Fruit fly (Drosophila melanogaster): ENCODE data around the gene CG18814.

Gene CG18814

dm6 chr3L:16419059-16419773 is 49.6 kb downstream of the CG18814 start, which contains the start of the genes TyrRS and CG33158:
TSS of gene TyrRS (minus strand) at chr3L:16419302.
TSS of gene CG33158 (plus strand) at chr3L:16419597.
- TF ChIP-seq oc (tag; optimal IDR thresholded peaks at IDR 0.05) (no peak), MESR4 (GFP tag; optimal IDR thresholded peaks at IDR 0.05) (peak; percentile 55), CG6813 (GFP tag; optimal IDR thresholded peaks at IDR 0.05) (no peak), CG3995 (GFP tag; optimal IDR thresholded peaks at IDR 0.05) (no peak), chinmo (GFP tag; IDR thresholded peaks at IDR 0.05; ENCODE audit: partially characterized antibody) (no peak), CG10979 (tag; optimal IDR thresholded peaks at IDR 0.05) (peak; percentile 4), gfzf (GFP tag; optimal IDR thresholded peaks at IDR 0.05) (peak; percentile 77), Med (GFP tag) (peak; percentile 78), cwo (GFP tag; optimal IDR thresholded peaks at IDR 0.05) (no peak), slbo (GFP tag; IDR thresholded peaks at IDR 0.05) (peak; percentile 17; the same call in 1 of the 2 replicates), Mes4 (GFP tag; optimal IDR thresholded peaks at IDR 0.05) (no peak), CrebB (tag; optimal IDR thresholded peaks at IDR 0.05) (no peak), CG12659 (GFP tag; optimal IDR thresholded peaks at IDR 0.05) (no peak), btn (GFP tag; optimal IDR thresholded peaks at IDR 0.05) (no peak), tx (GFP tag; optimal IDR thresholded peaks at IDR 0.05) (no peak), CG11723 (GFP tag; optimal IDR thresholded peaks at IDR 0.05) (no peak), CG8388 (GFP tag; optimal IDR thresholded peaks at IDR 0.05) (no peak), CG17361 (GFP tag; IDR thresholded peaks at IDR 0.05) (no peak; the same call in 2 of the 3 replicates), gcm (GFP tag; optimal IDR thresholded peaks at IDR 0.05) (peak; percentile 66), Dp (GFP tag; optimal IDR thresholded peaks at IDR 0.05) (peak; percentile 60), ro (GFP tag; IDR thresholded peaks at IDR 0.05) (no peak), CG10267 (tag; optimal IDR thresholded peaks at IDR 0.05) (peak; percentile 28), D (optimal IDR thresholded peaks at IDR 0.05) (no peak), D (GFP tag; optimal IDR thresholded peaks at IDR 0.05) (no peak), cas (GFP tag; IDR thresholded peaks at IDR 0.05) (no peak), CG30403 (GFP tag; optimal IDR thresholded peaks at IDR 0.05) (peak; percentile 18), CG2129 (GFP tag; IDR thresholded peaks at IDR 0.05; ENCODE audit: partially characterized antibody) (no peak), CG18764 (GFP tag; optimal IDR thresholded peaks at IDR 0.05) (no peak), gsb-n (tag; optimal IDR thresholded peaks at IDR 0.05) (no peak), ac (GFP tag; optimal IDR thresholded peaks at IDR 0.05) (no peak), row (GFP tag; IDR thresholded peaks at IDR 0.05) (peak; percentile 75), esg (GFP tag; conservative IDR thresholded peaks at IDR 0.05) (no peak), CG18262 (tag; optimal IDR thresholded peaks at IDR 0.05) (no peak), CG9437 (GFP tag; optimal IDR thresholded peaks at IDR 0.05) (no peak), ci (GFP tag; IDR thresholded peaks at IDR 0.05) (no peak), Dek (tag; optimal IDR thresholded peaks at IDR 0.05) (no peak), BEAF-32 (GFP tag; optimal IDR thresholded peaks at IDR 0.05) (peak; percentile 28), seq (GFP tag; IDR thresholded peaks at IDR 0.05) (no peak), CG3726 (GFP tag; IDR thresholded peaks at IDR 0.05) (no peak), CG3065 (GFP tag; optimal IDR thresholded peaks at IDR 0.05) (no peak), Hsf (GFP tag; optimal IDR thresholded peaks at IDR 0.05) (no peak), CG18011 (GFP tag; optimal IDR thresholded peaks at IDR 0.05) (no peak), otp (GFP tag; IDR thresholded peaks at IDR 0.05) (no peak), tin (GFP tag; optimal IDR thresholded peaks at IDR 0.05) (no peak), phol (tag; optimal IDR thresholded peaks at IDR 0.05) (peak; percentile 11), tgo (GFP tag; IDR thresholded peaks at IDR 0.05) (no peak), CG14710 (tag; optimal IDR thresholded peaks at IDR 0.05) (peak; percentile 50), sna (GFP tag; IDR thresholded peaks at IDR 0.05; ENCODE audit: partially characterized antibody) (no peak), pzg (GFP tag; optimal IDR thresholded peaks at IDR 0.05) (peak; percentile 51)

All from whole organism, embryonic.